Worm (Caenorhabditis elegans): ENCODE results near the gene C33C12.7.

DNA sequence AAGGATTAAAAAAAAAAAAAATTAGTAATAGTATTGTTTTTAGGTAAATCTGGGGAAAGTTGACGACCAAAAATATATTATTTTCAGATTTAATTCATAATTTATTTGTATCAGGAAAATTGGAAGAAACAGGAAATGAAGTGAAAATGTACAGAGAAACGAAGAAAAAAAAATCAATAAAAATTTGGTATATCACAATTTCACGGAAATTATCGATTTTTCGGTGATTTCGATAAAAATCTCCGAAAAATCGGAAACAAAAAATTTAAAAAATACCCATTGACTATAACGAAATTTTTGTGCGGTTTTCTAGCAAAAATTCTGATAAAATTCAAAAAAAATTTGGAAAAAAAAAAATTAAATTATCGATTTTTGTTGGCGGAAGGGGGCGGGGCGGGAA is 17.0 kb upstream of the C33C12.7 start:
- TF ChIP-seq tbx-37 (GFP tag; conservative IDR thresholded peaks at IDR 0.05) (no peak), ama-1 (optimal IDR thresholded peaks at IDR 0.05) (no peak), ceh-36 (tag; optimal IDR thresholded peaks at IDR 0.05) (no peak), aly-1 (tag; optimal IDR thresholded peaks at IDR 0.05) (no peak), flt-1 (GFP tag; IDR thresholded peaks at IDR 0.05) (no peak), pes-1 (GFP tag; IDR thresholded peaks at IDR 0.05) (no peak)
